Worm (Caenorhabditis elegans): ENCODE measurements around the gene tat-2.

The tat-2 gene

DNA sequence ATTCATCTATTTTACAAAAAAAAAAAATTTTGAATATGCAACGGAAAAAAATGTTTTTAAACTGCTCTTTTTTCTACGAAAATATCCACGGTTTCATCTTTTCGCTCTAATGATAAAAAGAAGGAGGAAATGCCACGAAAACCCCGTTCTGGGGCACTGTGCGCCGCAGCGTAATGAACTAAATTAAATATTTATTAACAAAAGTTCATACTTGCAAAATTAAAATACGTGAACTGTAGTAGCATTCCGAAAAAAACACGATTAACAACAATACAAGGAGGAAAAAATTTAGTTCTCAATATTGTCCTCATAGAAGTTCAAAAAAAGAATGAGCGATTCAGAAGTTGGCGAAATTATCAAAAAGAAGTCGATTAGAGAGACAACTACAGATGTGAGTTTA lies 57.2 kb downstream of the tat-2 start, which contains the start of gene R11E3.1:
Gene R11E3.1 (plus strand): TSS at position 301 of the 400 bp plus-strand sequence.
- no peak for TF ChIP-seq ZK546.5 (tag; optimal IDR thresholded peaks at IDR 0.05)
- no peak for TF ChIP-seq zag-1 (tag; optimal IDR thresholded peaks at IDR 0.05)
- TF ChIP-seq mdl-1 (tag; optimal IDR thresholded peaks at IDR 0.05), result no peak
- TF ChIP-seq lin-15B (tag; optimal IDR thresholded peaks at IDR 0.05), result no peak
- TF ChIP-seq ztf-11 (tag; optimal IDR thresholded peaks at IDR 0.05), result no peak
- no peak for TF ChIP-seq tbx-2 (tag; optimal IDR thresholded peaks at IDR 0.05)
- no peak for TF ChIP-seq snpc-4 (tag; optimal IDR thresholded peaks at IDR 0.05)
- no peak for TF ChIP-seq nhr-76 (tag; optimal IDR thresholded peaks at IDR 0.05)
- no peak for TF ChIP-seq ama-1 (optimal IDR thresholded peaks at IDR 0.05)
- no peak for TF ChIP-seq ceh-9 (tag; optimal IDR thresholded peaks at IDR 0.05)
- TF ChIP-seq skn-1 (tag; optimal IDR thresholded peaks at IDR 0.05), result no peak
- TF ChIP-seq fkh-10 (GFP tag; optimal IDR thresholded peaks at IDR 0.05), result no peak
- no peak for TF ChIP-seq unc-39 (tag; optimal IDR thresholded peaks at IDR 0.05)

DNA sequence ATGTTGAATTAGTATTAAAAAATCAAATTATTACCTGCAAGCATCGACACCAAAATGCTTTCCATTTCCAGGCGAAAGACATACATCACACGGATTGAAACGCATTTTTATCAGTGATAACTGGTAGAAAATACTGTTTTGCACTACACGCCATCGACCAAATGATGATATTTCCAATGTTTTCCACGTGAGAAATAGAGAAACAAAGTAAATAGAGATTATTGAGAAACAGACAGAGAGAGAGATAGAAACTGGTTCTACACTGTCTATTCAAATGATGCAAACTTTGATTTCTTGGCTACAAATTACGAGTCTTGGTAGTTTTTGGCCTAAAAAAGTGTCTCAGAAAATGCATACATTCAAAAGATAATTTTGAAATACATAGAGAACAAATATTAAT lies 58.4 kb downstream of the tat-2 start, which contains the start of gene nhr-104:
Gene nhr-104 (minus strand): TSS at position 361 of the 400 bp plus-strand sequence.
- TF ChIP-seq nhr-25 (tag; optimal IDR thresholded peaks at IDR 0.05), result peak; percentile 59
- no peak for TF ChIP-seq R02D3.7 (tag; optimal IDR thresholded peaks at IDR 0.05)
- peak; percentile 16 for TF ChIP-seq nfya-1 (tag; optimal IDR thresholded peaks at IDR 0.05; ENCODE audit: insufficient read depth)
- peak; percentile 39 for TF ChIP-seq jun-1 (tag; optimal IDR thresholded peaks at IDR 0.05)
- TF ChIP-seq elt-2 (tag; optimal IDR thresholded peaks at IDR 0.05), result peak; percentile 63
- TF ChIP-seq nhr-67 (tag; optimal IDR thresholded peaks at IDR 0.05), result no peak
- no peak for TF ChIP-seq elt-1 (tag; optimal IDR thresholded peaks at IDR 0.05)
- TF ChIP-seq nhr-23 (tag; optimal IDR thresholded peaks at IDR 0.05), result peak; percentile 69
- TF ChIP-seq ceh-9 (tag; optimal IDR thresholded peaks at IDR 0.05), result no peak
- TF ChIP-seq ceh-28 (tag; optimal IDR thresholded peaks at IDR 0.05), result peak; percentile 66
- peak; percentile 94 for TF ChIP-seq pha-4 (tag; optimal IDR thresholded peaks at IDR 0.05)
- no peak for TF ChIP-seq ama-1 (optimal IDR thresholded peaks at IDR 0.05)
- peak; percentile 36 for TF ChIP-seq nhr-43 (tag; optimal IDR thresholded peaks at IDR 0.05; ENCODE audit: poor library complexity, severe bottlenecking)
- peak; percentile 94 for TF ChIP-seq skn-1 (tag; optimal IDR thresholded peaks at IDR 0.05)
- TF ChIP-seq pqm-1 (tag; optimal IDR thresholded peaks at IDR 0.05), result peak; percentile 67

DNA sequence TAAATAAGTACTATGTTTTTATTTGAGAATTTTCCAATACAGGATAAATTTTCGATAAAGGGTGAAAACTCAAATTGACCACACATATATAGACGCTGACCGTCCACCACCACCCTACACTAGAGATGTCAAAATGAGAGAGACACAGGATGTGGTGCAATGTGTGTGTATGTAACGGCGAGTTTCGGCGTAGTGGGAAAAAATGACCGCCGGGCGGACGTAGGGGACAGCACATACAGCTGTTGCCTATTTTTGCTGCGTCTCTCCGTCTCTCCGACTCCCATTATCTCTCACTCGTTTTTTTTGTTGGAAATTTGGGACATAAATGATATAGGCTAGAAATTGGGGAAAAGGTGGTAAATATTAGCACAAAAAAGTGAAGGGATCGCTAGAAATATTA lies 65.6 kb downstream of the tat-2 start:
- TF ChIP-seq ceh-28 (tag; optimal IDR thresholded peaks at IDR 0.05), result no peak
- no peak for TF ChIP-seq tbx-2 (tag; optimal IDR thresholded peaks at IDR 0.05)
- TF ChIP-seq nfya-1 (tag; optimal IDR thresholded peaks at IDR 0.05; ENCODE audit: insufficient read depth), result peak; percentile 28
- TF ChIP-seq fkh-10 (GFP tag; optimal IDR thresholded peaks at IDR 0.05), result no peak
- TF ChIP-seq ceh-16 (tag; optimal IDR thresholded peaks at IDR 0.05), result no peak
- TF ChIP-seq hmg-11 (tag; optimal IDR thresholded peaks at IDR 0.05), result peak; percentile 76

DNA sequence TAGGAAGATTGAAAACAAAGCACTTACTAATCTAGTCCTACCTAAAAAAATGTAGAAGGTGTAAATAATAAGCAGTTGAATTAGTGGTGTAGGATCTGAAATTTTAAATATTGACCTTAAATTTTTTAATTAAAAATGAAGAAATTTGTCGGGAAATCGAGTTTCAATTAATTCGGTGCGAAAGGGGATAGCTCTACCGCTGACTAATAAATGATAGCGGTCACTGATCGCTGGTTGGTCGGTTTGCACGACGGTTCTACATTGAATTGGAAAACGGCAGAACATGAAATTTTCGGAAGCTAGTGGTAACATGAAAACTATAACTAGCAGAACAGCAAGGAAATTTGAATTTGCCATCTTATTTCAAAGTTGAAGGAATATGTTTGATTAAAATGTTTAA lies 66.6 kb downstream of the tat-2 start, which contains the start of gene set-15:
Gene set-15 (minus strand): TSS at position 101 of the 400 bp plus-strand sequence.
- TF ChIP-seq nhr-43 (tag; optimal IDR thresholded peaks at IDR 0.05; ENCODE audit: poor library complexity, severe bottlenecking) (no peak), ztf-11 (tag; optimal IDR thresholded peaks at IDR 0.05) (no peak), unc-62 (GFP tag; optimal IDR thresholded peaks at IDR 0.05) (no peak), daf-12 (tag; optimal IDR thresholded peaks at IDR 0.05) (no peak), egl-5 (tag; optimal IDR thresholded peaks at IDR 0.05) (no peak), pqm-1 (tag; optimal IDR thresholded peaks at IDR 0.05) (no peak), elt-3 (tag; optimal IDR thresholded peaks at IDR 0.05) (no peak), ceh-82 (tag; optimal IDR thresholded peaks at IDR 0.05) (no peak), nhr-28 (tag; optimal IDR thresholded peaks at IDR 0.05) (no peak)

All from whole organism, L3 larva.